Worm (Caenorhabditis elegans) whole organism, late embryonic: ENCODE results near the gene srd-27.

Experiments used
- ama-1 ChIP-seq: fragments of 150-350 bp; optimal IDR thresholded peaks from 2 replicates; lab custom pipeline; 2014
- ceh-2 ChIP-seq: sonication (generic microtip); optimal IDR thresholded peaks from 2 replicates; lab custom pipeline; 2016; ENCODE audit warnings: missing genotype, missing genetic modification characterization, missing compliant biosample characterization
- ceh-6 ChIP-seq: fragments of 200-800 bp; sonication (Bioruptor generic); optimal IDR thresholded peaks from 2 replicates; lab custom pipeline; 2018; ENCODE audit warnings: mild to moderate bottlenecking, missing genetic modification characterization, missing compliant biosample characterization
- dmd-4 ChIP-seq: sonication (generic microtip); optimal IDR thresholded peaks from 2 replicates; lab custom pipeline; 2016; ENCODE audit warnings: borderline replicate concordance, missing genetic modification characterization, missing compliant biosample characterization
- fkh-6 ChIP-seq: sonication (generic microtip); optimal IDR thresholded peaks from 2 replicates; lab custom pipeline; 2016; ENCODE audit warnings: missing genetic modification characterization, missing compliant biosample characterization
- gmeb-2 ChIP-seq: sonication (generic microtip); optimal IDR thresholded peaks from 2 replicates; lab custom pipeline; 2016; ENCODE audit warnings: missing genetic modification characterization, inconsistent platforms, missing compliant biosample characterization
- hlh-13 ChIP-seq: fragments of 200-800 bp; sonication (Bioruptor generic); optimal IDR thresholded peaks from 2 replicates; lab custom pipeline; 2018; ENCODE audit warnings: mild to moderate bottlenecking, missing genetic modification characterization, missing compliant biosample characterization
- lim-6 ChIP-seq: sonication (generic microtip); optimal IDR thresholded peaks from 2 replicates; lab custom pipeline; 2016; ENCODE audit warnings: missing genetic modification characterization, missing compliant biosample characterization
- lin-11 ChIP-seq: fragments of 200-800 bp; sonication (Bioruptor generic); optimal IDR thresholded peaks from 2 replicates; lab custom pipeline; 2018; ENCODE audit warnings: mild to moderate bottlenecking, missing genetic modification characterization, missing compliant biosample characterization
- nhr-11 ChIP-seq: fragments of 150-350 bp; optimal IDR thresholded peaks from 2 replicates; lab custom pipeline; 2014; ENCODE audit warnings: missing biosample characterization, missing genetic modification characterization
- odd-2 ChIP-seq: sonication (generic microtip); optimal IDR thresholded peaks from 2 replicates; lab custom pipeline; 2017; ENCODE audit warnings: antibody characterized with exemption, mild to moderate bottlenecking, missing genetic modification characterization, missing compliant biosample characterization
- pha-4 ChIP-seq: fragments of 150-350 bp; optimal IDR thresholded peaks from 2 replicates; lab custom pipeline; 2018; ENCODE audit warnings: missing biosample characterization, missing genetic modification reagents, missing genetic modification characterization
- ztf-16 ChIP-seq: sonication (generic microtip); optimal IDR thresholded peaks from 2 replicates; lab custom pipeline; 2017; ENCODE audit warnings: missing genetic modification characterization, missing compliant biosample characterization

DNA sequence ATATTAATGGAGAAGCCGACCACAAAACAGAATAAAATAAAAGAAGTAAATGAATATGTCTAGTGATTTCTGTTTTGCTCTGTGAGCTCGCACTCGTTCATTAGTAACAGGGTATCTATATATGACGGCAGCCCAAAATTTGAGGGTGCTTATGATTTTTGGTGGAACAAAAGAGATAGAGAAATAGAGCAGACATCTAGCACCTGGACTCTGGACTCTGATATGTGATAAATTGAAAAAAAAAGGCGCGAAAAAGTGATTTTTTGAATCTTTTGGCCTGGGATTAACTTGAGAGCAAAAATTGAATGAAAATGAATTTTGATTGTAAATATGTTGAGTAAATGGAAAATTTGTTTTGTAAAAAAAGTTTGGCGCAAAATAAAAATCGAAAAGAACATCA lies 26.5 kb upstream of the srd-27 start, which contains the start of gene nhr-283:
- TF ChIP-seq ceh-6 (GFP tag; lab: Kevin White, UChicago) (no peak), ama-1 (lab: Kevin White, UChicago) (no peak), hlh-13 (GFP tag; lab: Kevin White, UChicago) (no peak), dmd-4 (tag; lab: Kevin White, UChicago) (no peak), pha-4 (tag; lab: Kevin White, UChicago) (no peak), fkh-6 (tag; lab: Kevin White, UChicago) (no peak), lim-6 (tag; lab: Kevin White, UChicago) (no peak), odd-2 (tag; lab: Kevin White, UChicago) (no peak), ztf-16 (tag; lab: Kevin White, UChicago) (no peak), lin-11 (tag; lab: Kevin White, UChicago) (no peak), nhr-11 (tag; lab: Kevin White, UChicago) (no peak), ceh-2 (tag; lab: Kevin White, UChicago) (no peak), gmeb-2 (tag; lab: Kevin White, UChicago) (no peak)
